Fruit fly (Drosophila melanogaster): ENCODE results near the gene ssp2.

Gene ssp2

dm6 chr3L:13917589-13918198 is 47.3 kb upstream of the ssp2 start (continued):
- TF ChIP-seq CG4730 (GFP tag; IDR thresholded peaks at IDR 0.05) (0 out of 2 replicates have a peak, but pooled peaks have one; percentile 9), Fer3 (tag; optimal IDR thresholded peaks at IDR 0.05) (peak; percentile 12), ttk (GFP tag; IDR thresholded peaks at IDR 0.05) (peak; percentile 38), eve (GFP tag; optimal IDR thresholded peaks at IDR 0.05) (peak in 1 of 2 experiments; percentile 65), z (GFP tag; IDR thresholded peaks at IDR 0.05) (no peak), CG14965 (GFP tag; optimal IDR thresholded peaks at IDR 0.05; ENCODE audit: borderline replicate concordance) (no peak), CG15479 (GFP tag; optimal IDR thresholded peaks at IDR 0.05) (no peak), Blimp-1 (GFP tag; optimal IDR thresholded peaks at IDR 0.05) (peak; percentile 60), lov (optimal IDR thresholded peaks at IDR 0.05) (no peak), lov (GFP tag; IDR thresholded peaks at IDR 0.05) (no peak), HLH3B (GFP tag; IDR thresholded peaks at IDR 0.05) (peak; percentile 44), D (optimal IDR thresholded peaks at IDR 0.05) (no peak), D (GFP tag; optimal IDR thresholded peaks at IDR 0.05) (no peak), CG10147 (GFP tag; optimal IDR thresholded peaks at IDR 0.05) (peak; percentile 5), CG7556 (GFP tag; optimal IDR thresholded peaks at IDR 0.05) (peak; percentile 44), CG10209 (GFP tag; optimal IDR thresholded peaks at IDR 0.05) (peak; percentile 70), CG5180 (GFP tag; optimal IDR thresholded peaks at IDR 0.05) (peak; percentile 57), dmrt99B (tag; optimal IDR thresholded peaks at IDR 0.05) (peak; percentile 83), lmd (GFP tag; IDR thresholded peaks at IDR 0.05) (0 out of 2 replicates have a peak, but pooled peaks have one; percentile 19), sqz (GFP tag; optimal IDR thresholded peaks at IDR 0.05) (no peak), CG6654 (GFP tag; optimal IDR thresholded peaks at IDR 0.05) (no peak), jigr1 (GFP tag; IDR thresholded peaks at IDR 0.05) (0 out of 3 replicates have a peak, but pooled peaks have one; percentile 28), row (GFP tag; IDR thresholded peaks at IDR 0.05) (0 out of 3 replicates have a peak, but pooled peaks have one; percentile 25), Hr3 (GFP tag; optimal IDR thresholded peaks at IDR 0.05) (no peak), Drgx (GFP tag; IDR thresholded peaks at IDR 0.05) (peak; percentile 47), vfl (GFP tag; optimal IDR thresholded peaks at IDR 0.05) (no peak), CG3726 (GFP tag; IDR thresholded peaks at IDR 0.05) (no peak), CG17612 (GFP tag; IDR thresholded peaks at IDR 0.05) (no peak), CG14710 (tag; optimal IDR thresholded peaks at IDR 0.05) (peak; percentile 22), CG15514 (GFP tag; optimal IDR thresholded peaks at IDR 0.05) (no peak), gcm (GFP tag; optimal IDR thresholded peaks at IDR 0.05) (peak; percentile 18), hkb (optimal IDR thresholded peaks at IDR 0.05) (no peak), hkb (GFP tag; IDR thresholded peaks at IDR 0.05) (no peak), unpg (GFP tag; optimal IDR thresholded peaks at IDR 0.05) (peak; percentile 40), ase (GFP tag; IDR thresholded peaks at IDR 0.05) (no peak), nerfin-2 (GFP tag; IDR thresholded peaks at IDR 0.05; ENCODE audit: partially characterized antibody) (no peak), nmo (GFP tag; optimal IDR thresholded peaks at IDR 0.05) (peak; percentile 78), ci (GFP tag; IDR thresholded peaks at IDR 0.05) (no peak), Oli (tag; optimal IDR thresholded peaks at IDR 0.05) (peak; percentile 58), esg (GFP tag; conservative IDR thresholded peaks at IDR 0.05) (peak; percentile 8; the same call in 1 of the 2 replicates), CG2875 (GFP tag; optimal IDR thresholded peaks at IDR 0.05) (peak; percentile 16), zf30C (GFP tag; optimal IDR thresholded peaks at IDR 0.05) (no peak), fd96Cb (tag; optimal IDR thresholded peaks at IDR 0.05) (peak; percentile 62), CG31441 (GFP tag; IDR thresholded peaks at IDR 0.05) (peak; percentile 79), prd (optimal IDR thresholded peaks at IDR 0.05) (no peak), prd (GFP tag; IDR thresholded peaks at IDR 0.05) (peak; percentile 50; the same call in 1 of the 3 replicates), pum (GFP tag; optimal IDR thresholded peaks at IDR 0.05) (no peak), Med (GFP tag) (peak; percentile 65), Bdp1 (GFP tag; optimal IDR thresholded peaks at IDR 0.05) (no peak), sens (GFP tag) (peak; percentile 91), salm (tag; optimal IDR thresholded peaks at IDR 0.05) (no peak)
